Worm (Caenorhabditis elegans) whole organism, young adult: ENCODE measurements around the gene Y15E3A.5.

ENCODE experiments used
- B0019.2 ChIP-seq: fragments of 200-800 bp; sonication (Bioruptor generic); conservative IDR thresholded peaks from 2 replicates; pipeline ENCODE4 v1.3.6; 2022; ENCODE audit warnings: missing genetic modification reagents, missing genetic modification characterization, missing compliant biosample characterization
- B0336.3 ChIP-seq: fragments of 200-800 bp; sonication (Bioruptor generic); IDR thresholded peaks from 2 replicates; pipeline ENCODE4 v1.3.6; 2022; ENCODE audit warnings: missing genetic modification characterization, missing compliant biosample characterization
- D2030.7 ChIP-seq: fragments of 200-800 bp; sonication (Bioruptor generic); IDR thresholded peaks from 2 replicates; pipeline ENCODE4 v1.3.6; 2022; ENCODE audit warnings: missing genetic modification reagents, missing genetic modification characterization, missing compliant biosample characterization
- F22D6.2 ChIP-seq: sonication (generic microtip); optimal IDR thresholded peaks from 2 replicates; lab custom pipeline; 2016; ENCODE audit warnings: mild to moderate bottlenecking, missing genetic modification characterization, missing compliant biosample characterization
- F57A8.1 ChIP-seq: fragments of 200-800 bp; sonication (Bioruptor generic); optimal IDR thresholded peaks from 2 replicates; lab custom pipeline; 2018; ENCODE audit warnings: mild to moderate bottlenecking, missing genetic modification characterization, moderate library complexity, missing compliant biosample characterization
- K12H6.12 ChIP-seq: fragments of 200-800 bp; sonication (Bioruptor generic); optimal IDR thresholded peaks from 2 replicates; lab custom pipeline; 2018; ENCODE audit warnings: mild to moderate bottlenecking, missing genetic modification characterization, missing compliant biosample characterization
- Y79H2A.3 ChIP-seq: fragments of 200-800 bp; sonication (Bioruptor generic); conservative IDR thresholded peaks from 2 replicates; pipeline ENCODE4 v1.3.6; 2022; ENCODE audit warnings: missing genetic modification reagents, missing genetic modification characterization, missing compliant biosample characterization
- ZK185.1 ChIP-seq: sonication (generic microtip); optimal IDR thresholded peaks from 2 replicates; lab custom pipeline; 2016; ENCODE audit warnings: mild to moderate bottlenecking, missing genetic modification characterization, missing compliant biosample characterization; ENCODE audit not compliant: poor library complexity, severe bottlenecking
- aptf-3 ChIP-seq: fragments of 200-800 bp; sonication (Bioruptor generic); IDR thresholded peaks from 2 replicates; pipeline ENCODE4 v1.3.6; 2022; ENCODE audit warnings: missing genetic modification characterization, missing compliant biosample characterization
- attf-5 ChIP-seq: fragments of 200-800 bp; sonication (Bioruptor generic); optimal IDR thresholded peaks from 2 replicates; lab custom pipeline; 2018; ENCODE audit warnings: mild to moderate bottlenecking, missing genetic modification characterization, missing compliant biosample characterization
- ccch-3 ChIP-seq: fragments of 200-800 bp; sonication (Bioruptor generic); optimal IDR thresholded peaks from 2 replicates; lab custom pipeline; 2018; ENCODE audit warnings: mild to moderate bottlenecking, missing genetic modification characterization, missing compliant biosample characterization
- ceh-27 ChIP-seq: fragments of 200-800 bp; sonication (Bioruptor generic); optimal IDR thresholded peaks from 2 replicates; lab custom pipeline; 2018; ENCODE audit warnings: mild to moderate bottlenecking, missing genetic modification characterization, moderate library complexity, missing compliant biosample characterization
- ceh-40 ChIP-seq: fragments of 200-800 bp; sonication (Bioruptor generic); IDR thresholded peaks from 2 replicates; pipeline ENCODE4 v1.3.6; 2022; ENCODE audit warnings: missing genetic modification characterization, missing compliant biosample characterization
- ceh-79 ChIP-seq: sonication (generic microtip); optimal IDR thresholded peaks from 2 replicates; lab custom pipeline; 2017; ENCODE audit warnings: mild to moderate bottlenecking, missing genetic modification characterization, missing compliant biosample characterization
- chd-7 ChIP-seq: sonication (generic microtip); optimal IDR thresholded peaks from 2 replicates; lab custom pipeline; 2016; ENCODE audit warnings: mild to moderate bottlenecking, missing genetic modification characterization, moderate library complexity, missing compliant biosample characterization
- dox-1 ChIP-seq: fragments of 200-800 bp; sonication (Bioruptor generic); IDR thresholded peaks from 2 replicates; pipeline ENCODE4 v1.3.6; 2022; ENCODE audit warnings: missing genetic modification reagents, missing genetic modification characterization, missing compliant biosample characterization
- dpff-1 ChIP-seq: sonication (generic microtip); optimal IDR thresholded peaks from 2 replicates; lab custom pipeline; 2017; ENCODE audit warnings: mild to moderate bottlenecking, missing genetic modification characterization, missing compliant biosample characterization
- egl-18 ChIP-seq: fragments of 200-800 bp; sonication (Bioruptor generic); IDR thresholded peaks from 2 replicates; pipeline ENCODE4 v1.3.6; 2022; ENCODE audit warnings: missing genetic modification reagents, missing genetic modification characterization, missing compliant biosample characterization
- egl-44 ChIP-seq: fragments of 200-800 bp; sonication (Bioruptor generic); IDR thresholded peaks from 2 replicates; pipeline ENCODE4 v1.3.6; 2022; ENCODE audit warnings: missing genetic modification reagents, missing genetic modification characterization, missing compliant biosample characterization
- ets-4 ChIP-seq: fragments of 200-800 bp; sonication (Bioruptor generic); optimal IDR thresholded peaks from 2 replicates; lab custom pipeline; 2018; ENCODE audit warnings: mild to moderate bottlenecking, missing genetic modification characterization, missing compliant biosample characterization
- fkh-3 ChIP-seq: sonication (generic microtip); optimal IDR thresholded peaks from 2 replicates; lab custom pipeline; 2016; ENCODE audit warnings: mild to moderate bottlenecking, missing genetic modification characterization, missing compliant biosample characterization
- hlh-26 ChIP-seq: fragments of 200-800 bp; sonication (Bioruptor generic); conservative IDR thresholded peaks from 2 replicates; pipeline ENCODE4 v1.3.6; 2022; ENCODE audit warnings: missing genetic modification reagents, missing genetic modification characterization, missing compliant biosample characterization
- hmg-1.2 ChIP-seq: fragments of 200-800 bp; sonication (Bioruptor generic); IDR thresholded peaks from 2 replicates; pipeline ENCODE4 v1.3.6; 2022; ENCODE audit warnings: missing genetic modification reagents, missing genetic modification characterization, missing compliant biosample characterization
- hrde-1 ChIP-seq: sonication (generic microtip); optimal IDR thresholded peaks from 2 replicates; lab custom pipeline; 2016; ENCODE audit warnings: missing genetic modification characterization, mild to moderate bottlenecking, missing compliant biosample characterization, moderate library complexity, missing genotype, missing genetic modification reagents, borderline replicate concordance
- let-526 ChIP-seq: fragments of 200-800 bp; sonication (Bioruptor generic); IDR thresholded peaks from 2 replicates; pipeline ENCODE4 v1.3.6; 2022; ENCODE audit warnings: missing genetic modification reagents, missing genetic modification characterization, missing compliant biosample characterization
- let-607 ChIP-seq, 2 experiments: fragments of 200-800 bp in 1 of 2; sonication (Bioruptor generic) in 1 of 2; sonication (generic microtip) in 1 of 2; optimal IDR thresholded peaks; 2 replicates each; lab custom pipeline; 2016 to 2018; ENCODE audit warnings: mild to moderate bottlenecking in 2 of 2, missing compliant biosample characterization in 2 of 2, missing genetic modification characterization in 2 of 2, moderate library complexity in 2 of 2, missing genotype in 1 of 2
- lin-40 ChIP-seq: sonication (generic microtip); optimal IDR thresholded peaks from 2 replicates; lab custom pipeline; 2016; ENCODE audit warnings: missing genetic modification characterization, mild to moderate bottlenecking, missing compliant biosample characterization, missing genotype, missing genetic modification reagents
- lin-54 ChIP-seq: fragments of 200-800 bp; sonication (Bioruptor generic); optimal IDR thresholded peaks from 2 replicates; lab custom pipeline; 2018; ENCODE audit warnings: mild to moderate bottlenecking, missing genetic modification characterization, missing compliant biosample characterization
- lir-1 ChIP-seq: fragments of 200-800 bp; sonication (Bioruptor generic); conservative IDR thresholded peaks from 2 replicates; pipeline ENCODE4 v1.3.6; 2022; ENCODE audit warnings: missing genetic modification reagents, missing genetic modification characterization, missing compliant biosample characterization
- madf-10 ChIP-seq: sonication (generic microtip); optimal IDR thresholded peaks from 2 replicates; lab custom pipeline; 2016; ENCODE audit warnings: mild to moderate bottlenecking, missing genetic modification characterization, missing compliant biosample characterization
- mcd-1 ChIP-seq: fragments of 200-800 bp; sonication (Bioruptor generic); IDR thresholded peaks from 2 replicates; pipeline ENCODE4 v1.3.6; 2022; ENCODE audit warnings: missing genetic modification reagents, missing genetic modification characterization, missing compliant biosample characterization
- mes-4 ChIP-seq: sonication (generic microtip); optimal IDR thresholded peaks from 2 replicates; lab custom pipeline; 2016; ENCODE audit warnings: missing genotype, missing genetic modification characterization, missing compliant biosample characterization
- nfya-2 ChIP-seq: fragments of 200-800 bp; sonication (Bioruptor generic); IDR thresholded peaks from 2 replicates; pipeline ENCODE4 v1.3.6; 2022; ENCODE audit warnings: missing genetic modification reagents, missing genetic modification characterization, missing compliant biosample characterization
- nfyb-1 ChIP-seq: fragments of 200-800 bp; sonication (Bioruptor generic); IDR thresholded peaks from 2 replicates; pipeline ENCODE4 v1.3.6; 2022; ENCODE audit warnings: missing genetic modification reagents, missing genetic modification characterization, missing compliant biosample characterization
- nhr-90 ChIP-seq: sonication (generic microtip); optimal IDR thresholded peaks from 2 replicates; lab custom pipeline; 2016; ENCODE audit warnings: missing genotype, mild to moderate bottlenecking, missing genetic modification characterization, missing compliant biosample characterization
- pbrm-1 ChIP-seq: fragments of 200-800 bp; sonication (Bioruptor generic); IDR thresholded peaks from 2 replicates; pipeline ENCODE4 v1.3.6; 2022; ENCODE audit warnings: missing genetic modification reagents, missing genetic modification characterization, missing compliant biosample characterization
- pha-4 ChIP-seq: fragments of 150-350 bp; sonication (generic microtip); optimal IDR thresholded peaks from 2 replicates; lab custom pipeline; 2014; ENCODE audit warnings: missing biosample characterization, missing genetic modification reagents, missing genetic modification characterization
- rcor-1 ChIP-seq: fragments of 200-800 bp; sonication (Bioruptor generic); IDR thresholded peaks from 2 replicates; pipeline ENCODE4 v1.3.6; 2022; ENCODE audit warnings: missing genetic modification reagents, missing genetic modification characterization, missing compliant biosample characterization
- rec-8 ChIP-seq, 2 experiments: sonication (generic microtip); optimal IDR thresholded peaks; 2 replicates each; lab custom pipeline; 2016; ENCODE audit warnings: mild to moderate bottlenecking in 2 of 2, missing genetic modification characterization in 2 of 2, missing genetic modification reagents in 2 of 2, missing genotype in 2 of 2, missing biosample characterization in 1 of 2, missing compliant biosample characterization in 1 of 2, moderate library complexity in 1 of 2
- somi-1 ChIP-seq: fragments of 200-800 bp; sonication (Bioruptor generic); optimal IDR thresholded peaks from 2 replicates; lab custom pipeline; 2018; ENCODE audit warnings: mild to moderate bottlenecking, missing genetic modification characterization, missing compliant biosample characterization
- sptf-2 ChIP-seq: fragments of 200-800 bp; sonication (Bioruptor generic); optimal IDR thresholded peaks from 2 replicates; lab custom pipeline; 2018; ENCODE audit warnings: mild to moderate bottlenecking, missing genetic modification characterization, missing compliant biosample characterization
- unc-130 ChIP-seq: sonication (generic microtip); optimal IDR thresholded peaks from 2 replicates; lab custom pipeline; 2016; ENCODE audit warnings: missing genetic modification reagents, missing genetic modification characterization, missing compliant biosample characterization
- zfh-2 ChIP-seq: fragments of 200-800 bp; sonication (Bioruptor generic); conservative IDR thresholded peaks from 2 replicates; pipeline ENCODE4 v1.3.6; 2022; ENCODE audit warnings: missing genetic modification reagents, missing genetic modification characterization, missing compliant biosample characterization
- zim-3 ChIP-seq: sonication (generic microtip); optimal IDR thresholded peaks from 2 replicates; lab custom pipeline; 2017; ENCODE audit warnings: mild to moderate bottlenecking, missing genetic modification characterization, moderate library complexity, missing compliant biosample characterization
- ztf-18 ChIP-seq: sonication (generic microtip); optimal IDR thresholded peaks from 2 replicates; lab custom pipeline; 2016; ENCODE audit warnings: missing genotype, mild to moderate bottlenecking, missing genetic modification characterization, missing compliant biosample characterization
- ztf-22 ChIP-seq: fragments of 200-800 bp; sonication (Bioruptor generic); optimal IDR thresholded peaks from 2 replicates; lab custom pipeline; 2018; ENCODE audit warnings: mild to moderate bottlenecking, missing genetic modification characterization, moderate library complexity, missing compliant biosample characterization
- ztf-26 ChIP-seq: sonication (generic microtip); optimal IDR thresholded peaks from 2 replicates; lab custom pipeline; 2017; ENCODE audit warnings: missing genetic modification characterization, missing compliant biosample characterization
- ztf-28 ChIP-seq: fragments of 200-800 bp; sonication (Bioruptor generic); IDR thresholded peaks from 2 replicates; pipeline ENCODE4 v1.3.6; 2022; ENCODE audit warnings: missing genetic modification reagents, missing genetic modification characterization, missing compliant biosample characterization

The Y15E3A.5 gene

ce11 chrX:15297396-15297827 lies 42.9 kb upstream of the Y15E3A.5 start (continued):
- peak; percentile 68 for TF ChIP-seq ceh-40 (GFP tag; lab: Robert Waterston, UW)
- TF ChIP-seq F22D6.2 (tag; lab: Kevin White, UChicago): peak; percentile 68
- TF ChIP-seq ztf-28: peak; percentile 69; the same call in 1 of the 2 replicates
- peak; percentile 53; the same call in 1 of the 2 replicates for TF ChIP-seq mcd-1 (GFP tag; lab: Robert Waterston, UW)
- TF ChIP-seq ZK185.1 (tag; lab: Kevin White, UChicago): peak; percentile 80
- TF ChIP-seq let-526 (GFP tag; lab: Robert Waterston, UW): no peak
- TF ChIP-seq ztf-18: peak; percentile 79
- peak; percentile 68 for TF ChIP-seq hmg-1.2
- TF ChIP-seq rcor-1: peak; percentile 68; the same call in 1 of the 2 replicates
- peak; percentile 88 for TF ChIP-seq nfyb-1
- no peak for TF ChIP-seq Y79H2A.3 (GFP tag; lab: Robert Waterston, UW)
- TF ChIP-seq egl-44 (GFP tag; lab: Robert Waterston, UW): peak; percentile 42; the same call in 1 of the 2 replicates
- TF ChIP-seq hrde-1: peak; percentile 73
- no peak for TF ChIP-seq pha-4
- peak; percentile 62 for TF ChIP-seq unc-130
- TF ChIP-seq nhr-90: peak; percentile 87
- peak; percentile 85 for TF ChIP-seq D2030.7
- peak; percentile 74 for TF ChIP-seq lin-40 (tag; lab: Kevin White, UChicago)
- peak; percentile 84 for TF ChIP-seq pbrm-1
- TF ChIP-seq somi-1 (GFP tag; lab: Kevin White, UChicago): peak; percentile 41
- no peak for TF ChIP-seq egl-18 (GFP tag; lab: Robert Waterston, UW)
- peak; percentile 84 for TF ChIP-seq mes-4
- TF ChIP-seq dpff-1 (tag; lab: Kevin White, UChicago): peak; percentile 9
- TF ChIP-seq chd-7 (tag; lab: Kevin White, UChicago): peak; percentile 71
- no peak for TF ChIP-seq hlh-26 (GFP tag; lab: Robert Waterston, UW)
- peak; percentile 64 for TF ChIP-seq lin-54 (GFP tag; lab: Kevin White, UChicago)
- TF ChIP-seq sptf-2 (GFP tag; lab: Kevin White, UChicago): no peak
- no peak for TF ChIP-seq zfh-2 (GFP tag; lab: Robert Waterston, UW)
- peak; percentile 50 for TF ChIP-seq ztf-26 (tag; lab: Kevin White, UChicago)
- peak; percentile 0 for TF ChIP-seq ets-4 (GFP tag; lab: Kevin White, UChicago)
- peak; percentile 78 for TF ChIP-seq dox-1 (GFP tag; lab: Robert Waterston, UW)
- peak; percentile 33 for TF ChIP-seq ztf-22 (GFP tag; lab: Kevin White, UChicago)
- peak; percentile 20 to 74 for TF ChIP-seq let-607 (tag; optimal IDR thresholded peaks at IDR 0.05; lab: Kevin White, UChicago)
- TF ChIP-seq aptf-3 (GFP tag; lab: Robert Waterston, UW): 0 out of 2 replicates have a peak, but pooled peaks have one; percentile 6
- TF ChIP-seq ceh-27 (GFP tag; lab: Kevin White, UChicago): peak; percentile 29
- peak; percentile 69 to 91 for TF ChIP-seq rec-8 (tag; optimal IDR thresholded peaks at IDR 0.05; lab: Kevin White, UChicago)
- TF ChIP-seq F57A8.1 (GFP tag; lab: Kevin White, UChicago): peak; percentile 49
- TF ChIP-seq fkh-3 (tag; lab: Kevin White, UChicago): peak; percentile 56
- 0 out of 2 replicates have a peak, but pooled peaks have one; percentile 41 for TF ChIP-seq B0336.3
- TF ChIP-seq attf-5 (GFP tag; lab: Kevin White, UChicago): peak; percentile 38
- TF ChIP-seq lir-1 (GFP tag; lab: Robert Waterston, UW): no peak
- TF ChIP-seq nfya-2 (GFP tag; lab: Robert Waterston, UW): no peak
- peak; percentile 49 for TF ChIP-seq ccch-3 (GFP tag; lab: Kevin White, UChicago)
- TF ChIP-seq K12H6.12 (tag; lab: Kevin White, UChicago): no peak
- peak; percentile 85 for TF ChIP-seq zim-3 (tag; lab: Kevin White, UChicago)
- peak; percentile 82 for TF ChIP-seq ceh-79
- TF ChIP-seq madf-10 (tag; lab: Kevin White, UChicago): peak; percentile 78
- TF ChIP-seq B0019.2 (GFP tag; lab: Robert Waterston, UW): no peak
